Worm (Caenorhabditis elegans) whole organism, early embryonic: ENCODE data around the gene fbxa-164.

Experiments used
- F13C5.2 ChIP-seq: sonication (generic microtip); optimal IDR thresholded peaks from 2 replicates; lab custom pipeline; 2017; ENCODE audit warnings: mild to moderate bottlenecking, missing genetic modification characterization, inconsistent platforms, missing compliant biosample characterization
- ama-1 ChIP-seq: fragments of 150-350 bp; optimal IDR thresholded peaks from 2 replicates; lab custom pipeline; 2014
- hmbx-1 ChIP-seq: sonication (generic microtip); optimal IDR thresholded peaks from 2 replicates; lab custom pipeline; 2016; ENCODE audit warnings: mild to moderate bottlenecking, missing genetic modification characterization, missing compliant biosample characterization
- hmg-4 ChIP-seq: fragments of 200-800 bp; sonication (Bioruptor generic); optimal IDR thresholded peaks from 2 replicates; lab custom pipeline; 2018; ENCODE audit warnings: mild to moderate bottlenecking, missing genetic modification characterization, missing compliant biosample characterization
- pes-1 ChIP-seq: fragments of 200-800 bp; sonication (Bioruptor generic); IDR thresholded peaks from 2 replicates; pipeline ENCODE4 v1.3.6; 2022; ENCODE audit warnings: missing genetic modification reagents, missing genetic modification characterization, missing compliant biosample characterization
- scrt-1 ChIP-seq: fragments of 200-800 bp; sonication (Bioruptor generic); IDR thresholded peaks from 2 replicates; pipeline ENCODE4 v1.3.6; 2022; ENCODE audit warnings: missing genetic modification characterization, missing compliant biosample characterization
- sea-1 ChIP-seq: fragments of 200-800 bp; sonication (Bioruptor generic); conservative IDR thresholded peaks from 2 replicates; pipeline ENCODE4 v1.3.6; 2022; ENCODE audit warnings: missing genetic modification characterization, missing compliant biosample characterization
- tbx-11 ChIP-seq: fragments of 200-800 bp; sonication (Bioruptor generic); IDR thresholded peaks from 2 replicates; pipeline ENCODE4 v1.3.6; 2022; ENCODE audit warnings: missing genetic modification characterization, missing compliant biosample characterization
- tbx-37 ChIP-seq: fragments of 200-800 bp; sonication (Bioruptor generic); conservative IDR thresholded peaks from 2 replicates; pipeline ENCODE4 v1.3.6; 2022; ENCODE audit warnings: missing genetic modification reagents, missing genetic modification characterization, missing compliant biosample characterization

ce11 chrII:1567646-1568045, 46.2 kb downstream of the fbxa-164 start, which contains the start of gene K05F6.8:
- TF ChIP-seq tbx-11 (GFP tag; lab: Robert Waterston, UW), result no peak
- no peak for TF ChIP-seq F13C5.2 (tag; lab: Kevin White, UChicago)
- no peak for TF ChIP-seq ama-1 (lab: Kevin White, UChicago)
- no peak for TF ChIP-seq hmg-4
- TF ChIP-seq hmbx-1 (tag; lab: Kevin White, UChicago), result no peak
- no peak for TF ChIP-seq tbx-37
- TF ChIP-seq pes-1 (GFP tag; lab: Robert Waterston, UW), result no peak
- TF ChIP-seq scrt-1 (GFP tag; lab: Robert Waterston, UW), result no peak
- no peak for TF ChIP-seq sea-1
